Worm (Caenorhabditis elegans): Measurements from ENCODE around the gene T02B11.4.
"Not testable (repeated sequence)": the region's sequence is repeated elsewhere in the genome, so short reads cannot be mapped to it uniquely, and the experiment has no call there.

The T02B11.4 gene

DNA sequence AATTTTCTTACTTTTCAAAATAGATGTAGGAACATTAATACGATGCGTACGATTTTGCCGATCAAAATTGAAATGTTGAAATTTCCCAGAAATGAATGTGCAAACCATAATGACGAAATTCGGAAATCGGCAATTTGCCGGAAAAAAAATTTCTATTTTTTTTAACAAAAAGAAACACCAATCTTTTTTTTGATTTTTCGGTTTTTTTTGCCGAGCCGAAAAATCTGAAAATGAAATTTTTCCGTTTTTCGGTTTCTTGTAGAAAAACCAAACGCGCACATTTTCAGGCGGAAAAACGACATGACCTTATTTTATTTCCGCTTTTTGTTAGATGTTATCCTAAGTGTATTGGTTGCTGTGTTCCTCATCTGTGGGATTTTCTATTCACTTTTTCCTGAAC is 23.4 kb downstream of the T02B11.4 start, which contains the start of gene srbc-13:
srbc-13 (plus strand) TSS at position 301 of the 400 bp plus-strand sequence.
- no peak for TF ChIP-seq B0035.1 (tag; optimal IDR thresholded peaks at IDR 0.05)
- TF ChIP-seq lag-1 (GFP tag; IDR thresholded peaks at IDR 0.05): no peak
- no peak for TF ChIP-seq ceh-58 (GFP tag; IDR thresholded peaks at IDR 0.05)
- no peak for TF ChIP-seq chd-7 (tag; optimal IDR thresholded peaks at IDR 0.05)
- no peak for TF ChIP-seq tlf-1 (GFP tag; optimal IDR thresholded peaks at IDR 0.05)

DNA sequence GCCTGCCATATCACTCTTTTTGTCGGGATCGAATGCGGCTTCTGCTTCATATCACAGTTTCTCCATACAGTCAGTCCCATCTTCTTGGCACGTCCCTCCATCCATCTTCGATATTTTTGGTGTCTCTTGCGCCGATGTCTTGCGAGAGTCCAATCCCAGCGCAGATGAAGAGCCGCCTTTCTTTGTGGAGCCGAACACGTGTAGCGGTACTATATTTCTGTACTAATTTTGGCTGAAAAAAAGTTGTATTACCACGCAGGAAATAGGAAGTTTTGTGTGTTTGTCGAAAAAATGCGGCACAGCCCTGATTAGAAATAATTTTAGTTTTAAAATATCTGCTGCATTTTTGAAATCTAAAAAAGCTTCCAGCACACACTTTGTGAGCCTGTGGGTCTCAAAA is 27.8 kb downstream of the T02B11.4 start, which contains the start of gene K09C6.8:
K09C6.8 (minus strand) TSS at position 101 of the 400 bp plus-strand sequence.
- TF ChIP-seq Y53G8AR.9 (GFP tag; conservative IDR thresholded peaks at IDR 0.05); snpc-1.1 (tag; optimal IDR thresholded peaks at IDR 0.05; ENCODE audit: insufficient read depth); aptf-3 (GFP tag; IDR thresholded peaks at IDR 0.05): not testable (repeated sequence)

DNA sequence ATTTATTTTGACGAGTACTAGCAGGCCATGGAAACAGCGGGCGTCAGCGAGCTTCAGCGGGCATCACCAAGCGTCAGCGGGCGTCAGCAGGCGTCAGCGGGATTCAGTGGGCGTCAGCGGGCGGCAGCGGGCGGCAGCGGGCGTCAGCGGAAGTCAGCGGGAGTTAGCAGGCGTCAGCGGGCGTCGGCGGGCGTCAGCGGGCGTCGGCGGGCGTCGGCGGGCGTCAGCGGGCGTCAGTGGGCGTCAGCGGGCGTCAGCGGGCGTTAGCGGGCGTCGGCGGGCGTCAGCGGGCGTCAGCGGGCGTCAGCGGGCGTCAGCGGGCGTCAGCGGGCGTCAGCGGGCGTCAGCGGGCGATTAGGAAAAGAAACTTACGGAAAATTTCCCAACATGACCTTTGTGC is 28.3 kb downstream of the T02B11.4 start:
- TF ChIP-seq egrh-3 (GFP tag; IDR thresholded peaks at IDR 0.05): peak; percentile 100
- TF ChIP-seq zfh-2 (GFP tag; conservative IDR thresholded peaks at IDR 0.05): peak; percentile 89
- no peak for TF ChIP-seq nfyb-1 (GFP tag; IDR thresholded peaks at IDR 0.05)
- no peak for TF ChIP-seq snpc-3.4 (tag; optimal IDR thresholded peaks at IDR 0.05)
- TF ChIP-seq D2030.7 (GFP tag; IDR thresholded peaks at IDR 0.05): 0 out of 2 replicates have a peak, but pooled peaks have one; percentile 14
- peak; percentile 59; the same call in 1 of the 2 replicates for TF ChIP-seq mcd-1 (GFP tag; IDR thresholded peaks at IDR 0.05)
- TF ChIP-seq F22D6.2 (tag; optimal IDR thresholded peaks at IDR 0.05): no peak

DNA sequence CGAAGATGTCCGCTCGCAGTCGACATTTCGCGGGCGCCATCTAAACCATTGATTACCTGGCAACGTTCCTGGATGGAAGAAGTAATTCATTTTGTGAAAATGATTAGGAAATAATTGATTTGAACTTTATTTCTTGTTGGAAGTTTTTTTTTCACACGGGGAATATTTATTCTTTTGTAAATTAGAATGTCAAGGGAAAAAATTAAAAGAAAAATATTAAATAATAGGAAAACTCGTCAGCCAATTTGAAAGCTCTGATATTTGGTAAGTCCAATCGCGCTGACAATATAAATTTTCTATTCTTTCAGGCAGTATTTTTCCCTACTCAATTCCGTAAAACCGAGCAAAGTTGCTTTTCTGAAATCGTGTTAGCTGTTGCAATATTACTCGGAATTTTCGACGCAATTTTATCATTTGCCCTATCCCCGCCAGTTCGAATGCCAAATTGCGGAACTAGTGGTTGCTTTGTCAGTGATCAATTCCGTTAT is 31.9 kb downstream of the T02B11.4 start, which contains the start of the genes K09C6.7 and K09C6.10:
K09C6.7 (minus strand) TSS at position 101 of the 488 bp plus-strand sequence.
K09C6.10 (plus strand) TSS at position 438 of the 488 bp plus-strand sequence.
- not testable (repeated sequence) for TF ChIP-seq unc-62 (GFP tag; optimal IDR thresholded peaks at IDR 0.05); ccch-3 (GFP tag; optimal IDR thresholded peaks at IDR 0.05); nfyb-1 (GFP tag; IDR thresholded peaks at IDR 0.05)

DNA sequence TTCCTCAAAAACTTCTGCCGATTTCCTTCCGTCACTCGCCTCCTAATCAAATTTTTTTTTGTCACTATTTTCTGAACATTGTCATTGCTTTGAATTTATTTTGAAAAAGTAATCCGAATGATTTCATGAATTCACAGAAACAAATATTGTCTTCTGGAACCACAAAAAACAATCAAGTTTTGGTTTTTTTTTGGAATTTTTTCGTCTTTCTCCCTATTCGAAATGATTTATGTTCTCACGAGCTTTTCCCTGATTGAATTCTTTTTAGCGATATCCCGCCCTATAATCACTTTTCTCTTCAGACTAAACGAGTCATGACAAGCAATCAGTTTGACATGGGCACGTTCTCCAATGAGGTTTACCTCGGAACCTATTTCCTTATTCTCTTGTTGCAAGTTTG is 37.6 kb downstream of the T02B11.4 start, which contains the start of gene F41H8.1:
F41H8.1 (plus strand) TSS at position 301 of the 400 bp plus-strand sequence.
- no peak for TF ChIP-seq K11D2.4 (GFP tag; IDR thresholded peaks at IDR 0.05)
- TF ChIP-seq ztf-26 (tag; optimal IDR thresholded peaks at IDR 0.05): no peak
- TF ChIP-seq ztf-25 (GFP tag; IDR thresholded peaks at IDR 0.05): no peak
- TF ChIP-seq lag-1 (GFP tag; IDR thresholded peaks at IDR 0.05): no peak
- TF ChIP-seq ztf-28 (GFP tag; IDR thresholded peaks at IDR 0.05): no peak
- no peak for TF ChIP-seq akir-1 (GFP tag; optimal IDR thresholded peaks at IDR 0.05)
- TF ChIP-seq unc-62 (GFP tag; optimal IDR thresholded peaks at IDR 0.05): no peak

DNA sequence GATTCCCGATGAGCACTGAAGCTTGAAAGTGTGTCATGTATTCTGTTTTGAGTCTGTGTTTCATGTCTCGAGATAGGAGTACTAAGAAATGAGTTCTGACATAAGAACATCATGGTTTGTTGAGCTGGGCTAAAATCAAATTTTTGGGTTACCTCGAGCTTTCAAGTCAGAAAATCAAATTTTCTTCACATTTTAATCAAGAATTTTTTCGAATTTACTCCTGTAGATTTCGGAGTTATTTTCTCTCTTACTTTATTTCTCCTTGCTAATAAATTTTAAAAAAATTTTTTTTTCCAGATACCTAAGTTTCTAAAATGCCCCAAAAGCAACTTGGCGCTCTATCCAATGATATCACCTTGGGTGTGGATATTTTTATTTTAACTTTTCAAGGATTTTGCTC is 44.8 kb downstream of the T02B11.4 start, which contains the start of gene F41H8.2:
F41H8.2 (plus strand) TSS at position 301 of the 400 bp plus-strand sequence.
- TF ChIP-seq lin-54 (GFP tag; optimal IDR thresholded peaks at IDR 0.05) (no peak), nfyb-1 (GFP tag; IDR thresholded peaks at IDR 0.05) (no peak), madf-8 (GFP tag; conservative IDR thresholded peaks at IDR 0.05) (no peak), tbp1 (GFP tag; optimal IDR thresholded peaks at IDR 0.05) (no peak), xnd-1 (tag; optimal IDR thresholded peaks at IDR 0.05) (no peak), athp-1 (tag; optimal IDR thresholded peaks at IDR 0.05) (no peak), F57A8.1 (GFP tag; optimal IDR thresholded peaks at IDR 0.05) (no peak), aptf-3 (GFP tag; IDR thresholded peaks at IDR 0.05) (no peak), dpff-1 (tag; optimal IDR thresholded peaks at IDR 0.05) (no peak), ama-1 (optimal IDR thresholded peaks at IDR 0.05) (no peak), ama-1 (GFP tag; optimal IDR thresholded peaks at IDR 0.05) (no peak), cebp-2 (GFP tag; IDR thresholded peaks at IDR 0.05) (no peak), ceh-100 (GFP tag; IDR thresholded peaks at IDR 0.05) (no peak), C06A6.2 (GFP tag; conservative IDR thresholded peaks at IDR 0.05) (no peak), ztf-28 (GFP tag; IDR thresholded peaks at IDR 0.05) (no peak), F33H1.4 (GFP tag; IDR thresholded peaks at IDR 0.05) (no peak)
